Fruit fly (Drosophila melanogaster): ENCODE data around the gene Rbf.

DNA sequence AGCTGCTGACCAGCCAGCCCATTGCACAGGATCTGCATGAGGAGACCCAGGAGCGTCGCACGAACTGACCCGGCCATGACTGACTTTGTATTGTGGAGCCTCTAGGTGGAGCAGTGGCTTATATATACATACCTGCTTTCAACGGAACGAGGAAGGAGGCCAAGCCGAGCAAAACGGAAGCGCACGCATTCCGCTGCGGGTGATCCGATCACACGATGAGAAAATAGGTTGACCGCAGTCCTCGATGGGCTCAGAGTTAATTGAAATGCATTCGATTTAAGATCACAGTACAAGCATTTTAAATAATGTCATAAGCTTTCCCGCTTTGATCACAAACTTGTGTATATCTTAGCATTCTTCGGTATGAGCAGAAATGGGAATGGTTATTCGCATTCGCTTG lies 3.5 kb upstream of the Rbf start, which contains the start of gene CG13358:
- TF ChIP-seq tj (GFP tag; optimal IDR thresholded peaks at IDR 0.05) (no peak), CG11617 (GFP tag; optimal IDR thresholded peaks at IDR 0.05) (no peak)

Data from whole organism, adult.